Worm (Caenorhabditis elegans) whole organism, mixed stage, embryonic: ENCODE data around the gene Y102A5C.40.
"Not testable (repeated sequence)": the region's sequence is repeated elsewhere in the genome, so short reads cannot be mapped to it uniquely, and the experiment has no call there.

Experiments used
- bed-3 ChIP-seq: fragments of 200-800 bp; sonication (Bioruptor generic); optimal IDR thresholded peaks from 3 replicates; lab custom pipeline; 2018; ENCODE audit warnings: mild to moderate bottlenecking, missing genetic modification characterization, moderate library complexity, missing compliant biosample characterization
- elt-3 ChIP-seq: fragments of 150-350 bp; optimal IDR thresholded peaks from 2 replicates; lab custom pipeline; 2014; ENCODE audit warnings: missing biosample characterization, missing genetic modification characterization
- lin-13 ChIP-seq: fragments of 150-350 bp; optimal IDR thresholded peaks from 2 replicates; lab custom pipeline; 2014; ENCODE audit warnings: missing biosample characterization, missing genetic modification characterization
- lin-32 ChIP-seq: fragments of 200-800 bp; sonication (Bioruptor generic); optimal IDR thresholded peaks from 2 replicates; lab custom pipeline; 2018; ENCODE audit warnings: mild to moderate bottlenecking, missing genetic modification characterization, missing compliant biosample characterization
- lsy-2 ChIP-seq: fragments of 150-350 bp; optimal IDR thresholded peaks from 2 replicates; lab custom pipeline; 2014; ENCODE audit warnings: missing biosample characterization, missing genetic modification characterization
- nhr-12 ChIP-seq: fragments of 150-350 bp; optimal IDR thresholded peaks from 2 replicates; lab custom pipeline; 2014; ENCODE audit warnings: missing biosample characterization, missing genetic modification characterization
- nhr-237 ChIP-seq: fragments of 150-350 bp; optimal IDR thresholded peaks from 2 replicates; lab custom pipeline; 2014; ENCODE audit warnings: missing biosample characterization, missing genetic modification characterization
- nhr-28 ChIP-seq: fragments of 150-350 bp; optimal IDR thresholded peaks from 2 replicates; lab custom pipeline; 2014; ENCODE audit warnings: missing biosample characterization, missing genetic modification characterization
- nhr-76 ChIP-seq: sonication (generic microtip); optimal IDR thresholded peaks from 2 replicates; lab custom pipeline; 2017; ENCODE audit warnings: missing biosample characterization, missing genetic modification characterization
- pha-4 ChIP-seq: fragments of 150-350 bp; optimal IDR thresholded peaks from 2 replicates; lab custom pipeline; 2018; ENCODE audit warnings: missing biosample characterization, missing genetic modification reagents, missing genetic modification characterization
- snpc-4 ChIP-seq: fragments of 150-350 bp; optimal IDR thresholded peaks from 2 replicates; lab custom pipeline; 2014; ENCODE audit warnings: missing biosample characterization, missing genetic modification characterization
- sptf-1 ChIP-seq: sonication (generic microtip); optimal IDR thresholded peaks from 2 replicates; lab custom pipeline; 2017; ENCODE audit warnings: mild to moderate bottlenecking, missing genetic modification characterization, moderate library complexity, missing compliant biosample characterization
- ztf-11 ChIP-seq: fragments of 150-350 bp; optimal IDR thresholded peaks from 2 replicates; lab custom pipeline; 2014; ENCODE audit warnings: missing biosample characterization, missing genetic modification characterization

DNA sequence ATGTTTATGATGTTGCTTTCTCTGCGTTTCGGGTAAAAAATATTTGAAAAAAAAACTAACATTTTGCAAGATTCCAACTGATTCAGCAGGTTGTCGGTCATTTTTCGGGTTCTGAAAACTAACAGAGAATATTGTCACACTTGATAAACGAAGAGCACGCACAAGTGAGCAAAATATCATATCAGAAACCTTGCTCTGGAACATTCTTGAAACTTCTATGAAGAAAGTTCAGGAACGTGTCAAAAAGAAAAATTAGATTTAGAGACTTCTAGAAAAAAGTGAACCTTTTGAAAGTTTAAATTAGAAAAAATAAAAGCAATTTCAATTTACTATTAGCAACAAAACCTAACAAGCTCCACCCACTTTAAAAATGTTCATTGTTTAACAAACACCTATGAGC is 38.9 kb downstream of the Y102A5C.40 start, which contains the start of gene fbxa-112:
- TF ChIP-seq nhr-12 (tag; lab: Kevin White, UChicago); ztf-11 (tag; lab: Kevin White, UChicago); lin-13; lin-32 (GFP tag; lab: Kevin White, UChicago); nhr-28 (tag; lab: Kevin White, UChicago); nhr-237 (tag; lab: Kevin White, UChicago); elt-3; bed-3 (GFP tag; lab: Kevin White, UChicago); snpc-4; sptf-1 (tag; lab: Kevin White, UChicago); nhr-76; pha-4 (tag; lab: Kevin White, UChicago); lsy-2 (tag; lab: Kevin White, UChicago): not testable (repeated sequence)
